Fruit fly (Drosophila melanogaster): Measurements from ENCODE around the gene skl.

The skl gene

dm6 chr3L:18402628-18403587, 36.8 kb downstream of the skl start (continued):
- TF ChIP-seq CG31365 (tag; optimal IDR thresholded peaks at IDR 0.05) = no peak
- no peak for TF ChIP-seq mam (GFP tag; optimal IDR thresholded peaks at IDR 0.05)
- peak; percentile 67 for TF ChIP-seq gsb-n (tag; optimal IDR thresholded peaks at IDR 0.05)
- peak; percentile 75 for TF ChIP-seq kay (GFP tag; optimal IDR thresholded peaks at IDR 0.05)
- no peak for TF ChIP-seq ind (GFP tag; optimal IDR thresholded peaks at IDR 0.05)
- TF ChIP-seq ssp (GFP tag; IDR thresholded peaks at IDR 0.05) = no peak
- TF ChIP-seq p53 (GFP tag; optimal IDR thresholded peaks at IDR 0.05) = peak; percentile 99
- TF ChIP-seq Taf1 (GFP tag; IDR thresholded peaks at IDR 0.05) = no peak
- TF ChIP-seq Nf-YC (tag; optimal IDR thresholded peaks at IDR 0.05) = no peak
- no peak for TF ChIP-seq slbo (GFP tag; IDR thresholded peaks at IDR 0.05)
- TF ChIP-seq Oaz (GFP tag; IDR thresholded peaks at IDR 0.05) = no peak
- peak; percentile 44 for TF ChIP-seq disco-r (GFP tag; optimal IDR thresholded peaks at IDR 0.05)
- TF ChIP-seq jing (GFP tag; optimal IDR thresholded peaks at IDR 0.05) = no peak
- peak; percentile 69 for TF ChIP-seq Spps (tag; optimal IDR thresholded peaks at IDR 0.05)
- TF ChIP-seq Elba2 (GFP tag; optimal IDR thresholded peaks at IDR 0.05) = no peak
- TF ChIP-seq Side (GFP tag; optimal IDR thresholded peaks at IDR 0.05) = peak; percentile 78
- peak; percentile 45 for TF ChIP-seq CG15011 (GFP tag; optimal IDR thresholded peaks at IDR 0.05)
- TF ChIP-seq mld (GFP tag; IDR thresholded peaks at IDR 0.05; ENCODE audit: partially characterized antibody) = no peak
- no peak for TF ChIP-seq CG7928 (GFP tag; optimal IDR thresholded peaks at IDR 0.05)
- TF ChIP-seq CG8281 (tag; optimal IDR thresholded peaks at IDR 0.05) = no peak
- peak; percentile 18 for TF ChIP-seq pb (GFP tag; optimal IDR thresholded peaks at IDR 0.05)
- no peak for TF ChIP-seq CG6272 (GFP tag; IDR thresholded peaks at IDR 0.05)
- no peak for TF ChIP-seq bowl (GFP tag; IDR thresholded peaks at IDR 0.05)
- peak; percentile 34 for TF ChIP-seq Meics (GFP tag; optimal IDR thresholded peaks at IDR 0.05)
- TF ChIP-seq tio (GFP tag; optimal IDR thresholded peaks at IDR 0.05) = peak; percentile 55
- 0 out of 3 replicates have a peak, but pooled peaks have one; percentile 30 for TF ChIP-seq vnd (GFP tag; IDR thresholded peaks at IDR 0.05; ENCODE audit: partially characterized antibody)

DNA sequence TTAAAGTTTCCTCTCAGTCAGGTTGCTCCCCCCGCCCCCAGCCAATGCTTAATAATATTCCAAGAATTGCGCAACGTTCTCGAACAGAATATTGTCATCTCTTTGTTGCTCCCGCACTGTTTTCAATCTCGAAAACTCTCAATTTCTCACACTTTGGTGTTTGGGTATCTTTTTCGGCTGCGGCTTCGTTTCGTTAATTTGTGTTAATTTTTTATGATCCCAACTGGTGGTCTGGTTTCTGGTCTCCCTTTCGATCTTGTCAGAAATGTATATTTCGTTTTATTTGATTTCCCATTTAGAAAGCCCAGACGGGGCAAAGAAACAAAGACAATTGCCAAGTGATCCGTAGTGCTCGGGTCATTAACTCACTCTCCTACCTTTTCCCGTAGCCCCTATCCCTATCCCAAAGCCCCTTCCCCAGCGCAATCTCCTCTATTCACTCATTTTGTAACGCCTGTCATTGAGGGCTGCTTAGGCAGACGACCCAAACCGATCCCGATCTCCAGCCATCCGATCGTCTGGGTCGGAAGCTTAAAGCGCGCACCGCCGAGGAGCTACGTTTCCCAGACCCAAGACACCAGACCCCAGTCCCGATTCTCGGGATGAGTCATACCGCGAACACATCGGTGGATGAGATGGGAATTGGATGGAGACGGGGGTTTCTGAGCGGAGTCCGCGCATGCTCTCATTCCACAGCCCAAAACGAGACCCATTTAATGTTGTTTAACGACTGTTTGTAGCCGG, 37.7 kb downstream of the skl start:
- TF ChIP-seq Stat92E (GFP tag; optimal IDR thresholded peaks at IDR 0.05) (peak in 1 of 3 experiments; percentile 61), Blimp-1 (GFP tag; optimal IDR thresholded peaks at IDR 0.05) (peak; percentile 64), slou (GFP tag; optimal IDR thresholded peaks at IDR 0.05) (no peak), schlank (tag; optimal IDR thresholded peaks at IDR 0.05) (no peak), Nf-YA (GFP tag; IDR thresholded peaks at IDR 0.05) (no peak), ara (GFP tag; IDR thresholded peaks at IDR 0.05) (no peak), chinmo (GFP tag; IDR thresholded peaks at IDR 0.05; ENCODE audit: partially characterized antibody) (0 out of 4 replicates have a peak, but pooled peaks have one; percentile 23), z (GFP tag; IDR thresholded peaks at IDR 0.05) (peak; percentile 55; the same call in 2 of the 3 replicates), CG7745 (tag; optimal IDR thresholded peaks at IDR 0.05) (peak; percentile 96), rib (GFP tag; IDR thresholded peaks at IDR 0.05) (0 out of 2 replicates have a peak, but pooled peaks have one; percentile 16), sens (GFP tag) (peak; percentile 65), gfzf (GFP tag; optimal IDR thresholded peaks at IDR 0.05) (no peak), CG12769 (tag; optimal IDR thresholded peaks at IDR 0.05) (peak; percentile 77), CG1602 (GFP tag; optimal IDR thresholded peaks at IDR 0.05) (no peak), kay (GFP tag; optimal IDR thresholded peaks at IDR 0.05) (peak; percentile 47), Opbp (GFP tag; IDR thresholded peaks at IDR 0.05; ENCODE audit: partially characterized antibody) (0 out of 3 replicates have a peak, but pooled peaks have one; percentile 9), grn (GFP tag; optimal IDR thresholded peaks at IDR 0.05) (peak; percentile 49), usp (GFP tag; optimal IDR thresholded peaks at IDR 0.05) (no peak), Chrac-16 (GFP tag; optimal IDR thresholded peaks at IDR 0.05) (no peak), kni (GFP tag; optimal IDR thresholded peaks at IDR 0.05) (peak; percentile 78), Awh (GFP tag; IDR thresholded peaks at IDR 0.05) (peak; percentile 56), Dll (GFP tag; IDR thresholded peaks at IDR 0.05; ENCODE audit: partially characterized antibody) (0 out of 4 replicates have a peak, but pooled peaks have one; percentile 29)

Measured in whole organism, embryonic.